Worm (Caenorhabditis elegans) whole organism, L1 larva: ENCODE results near the gene hpo-7.

ENCODE experiments used
- C04F5.9 ChIP-seq: sonication (generic microtip); optimal IDR thresholded peaks from 2 replicates; lab custom pipeline; 2016; ENCODE audit warnings: missing genetic modification characterization, missing compliant biosample characterization
- C34B4.2 ChIP-seq: sonication (generic microtip); optimal IDR thresholded peaks from 2 replicates; lab custom pipeline; 2017; ENCODE audit warnings: mild to moderate bottlenecking, missing genetic modification characterization, missing compliant biosample characterization
- aha-1 ChIP-seq: fragments of 150-350 bp; optimal IDR thresholded peaks from 2 replicates; lab custom pipeline; 2014; ENCODE audit warnings: missing biosample characterization, missing genetic modification characterization
- ama-1 ChIP-seq: fragments of 150-350 bp; optimal IDR thresholded peaks from 2 replicates; lab custom pipeline; 2014
- blmp-1 ChIP-seq: fragments of 150-350 bp; optimal IDR thresholded peaks from 2 replicates; lab custom pipeline; 2014; ENCODE audit warnings: missing biosample characterization, missing genetic modification characterization
- ceh-82 ChIP-seq, 3 experiments: fragments of 150-350 bp in 1 of 3; sonication (generic microtip) in 2 of 3; optimal IDR thresholded peaks; 2 replicates each; lab custom pipeline; 2014 to 2017; ENCODE audit warnings: missing biosample characterization in 3 of 3, missing genetic modification characterization in 3 of 3
- ceh-88 ChIP-seq: fragments of 200-800 bp; sonication (Bioruptor generic); IDR thresholded peaks from 2 replicates; pipeline ENCODE4 v1.3.6; 2022; ENCODE audit warnings: missing genetic modification characterization, missing compliant biosample characterization
- ceh-90 ChIP-seq: sonication (generic microtip); optimal IDR thresholded peaks from 2 replicates; lab custom pipeline; 2016; ENCODE audit warnings: missing genetic modification characterization, missing compliant biosample characterization
- dsc-1 ChIP-seq: sonication (generic microtip); optimal IDR thresholded peaks from 2 replicates; lab custom pipeline; 2016; ENCODE audit warnings: mild to moderate bottlenecking, missing genetic modification characterization, missing compliant biosample characterization
- efl-1 ChIP-seq, 4 experiments: fragments of 150-350 bp; optimal IDR thresholded peaks in 3 of 4; peaks in 1 of 4; 1 replicate in 1 of 4; 2 replicates in 3 of 4; lab custom pipeline; 2014; ENCODE audit warnings: missing biosample characterization in 2 of 4, missing genetic modification characterization in 2 of 4, missing genetic modification reagents in 2 of 4
- efl-3 ChIP-seq: fragments of 200-800 bp; sonication (Bioruptor generic); optimal IDR thresholded peaks from 2 replicates; lab custom pipeline; 2018; ENCODE audit warnings: mild to moderate bottlenecking, missing genetic modification characterization, missing compliant biosample characterization
- egl-13 ChIP-seq: sonication (generic microtip); optimal IDR thresholded peaks from 2 replicates; lab custom pipeline; 2016; ENCODE audit warnings: missing genotype, missing genetic modification reagents, missing genetic modification characterization, missing compliant biosample characterization
- egl-27 ChIP-seq, 2 experiments: fragments of 150-350 bp in 1 of 2; sonication (generic microtip); optimal IDR thresholded peaks; 3 replicates each; lab custom pipeline; 2017 to 2018; ENCODE audit warnings: missing biosample characterization in 2 of 2, missing genetic modification characterization in 2 of 2, missing genetic modification reagents in 2 of 2
- fkh-10 ChIP-seq: sonication (generic microtip); optimal IDR thresholded peaks from 2 replicates; lab custom pipeline; 2017; ENCODE audit warnings: missing biosample characterization, missing genetic modification reagents, missing genetic modification characterization
- fkh-4 ChIP-seq: sonication (generic microtip); optimal IDR thresholded peaks from 2 replicates; lab custom pipeline; 2016; ENCODE audit warnings: missing compliant biosample characterization, missing genetic modification characterization, borderline replicate concordance
- fkh-8 ChIP-seq: sonication (generic microtip); optimal IDR thresholded peaks from 2 replicates; lab custom pipeline; 2016; ENCODE audit warnings: mild to moderate bottlenecking, missing genetic modification characterization, missing compliant biosample characterization
- fos-1 ChIP-seq: fragments of 150-350 bp; optimal IDR thresholded peaks from 2 replicates; lab custom pipeline; 2014; ENCODE audit warnings: missing biosample characterization, missing genetic modification characterization
- grh-1 ChIP-seq: fragments of 200-800 bp; sonication (Bioruptor generic); IDR thresholded peaks from 2 replicates; pipeline ENCODE4 v1.3.6; 2022; ENCODE audit warnings: missing genetic modification reagents, missing genetic modification characterization, missing compliant biosample characterization
- lin-14 ChIP-seq: fragments of 200-800 bp; sonication (Bioruptor generic); optimal IDR thresholded peaks from 2 replicates; lab custom pipeline; 2018; ENCODE audit warnings: mild to moderate bottlenecking, missing genetic modification characterization, moderate library complexity, missing compliant biosample characterization
- lsy-2 ChIP-seq, 2 experiments: fragments of 150-350 bp; optimal IDR thresholded peaks; 2 replicates each; lab custom pipeline; 2014; ENCODE audit warnings: missing biosample characterization in 2 of 2, missing genetic modification characterization in 2 of 2
- mab-9 ChIP-seq: fragments of 200-800 bp; sonication (Bioruptor generic); IDR thresholded peaks from 2 replicates; pipeline ENCODE4 v1.3.6; 2022; ENCODE audit warnings: missing genetic modification reagents, missing genetic modification characterization, missing compliant biosample characterization
- mef-2 ChIP-seq: fragments of 150-350 bp; optimal IDR thresholded peaks from 2 replicates; lab custom pipeline; 2014; ENCODE audit warnings: missing biosample characterization, missing genetic modification characterization
- nhr-20 ChIP-seq: sonication (generic microtip); optimal IDR thresholded peaks from 2 replicates; lab custom pipeline; 2016; ENCODE audit warnings: mild to moderate bottlenecking, missing genetic modification characterization, missing compliant biosample characterization
- nhr-28 ChIP-seq: fragments of 150-350 bp; optimal IDR thresholded peaks from 2 replicates; lab custom pipeline; 2014; ENCODE audit warnings: missing biosample characterization, missing genetic modification characterization
- nhr-77 ChIP-seq: fragments of 150-350 bp; optimal IDR thresholded peaks from 2 replicates; lab custom pipeline; 2014; ENCODE audit warnings: missing biosample characterization, missing genetic modification characterization
- nhr-85 ChIP-seq: sonication (generic microtip); peaks from one replicate; lab custom pipeline; 2016; ENCODE audit warnings: missing genetic modification characterization, inconsistent platforms, missing compliant biosample characterization
- nhr-90 ChIP-seq: sonication (generic microtip); optimal IDR thresholded peaks from 2 replicates; lab custom pipeline; 2016; ENCODE audit warnings: mild to moderate bottlenecking, missing genetic modification characterization, missing compliant biosample characterization; ENCODE audit not compliant: poor library complexity
- pag-3 ChIP-seq: sonication (generic microtip); optimal IDR thresholded peaks from 2 replicates; lab custom pipeline; 2017; ENCODE audit warnings: missing genetic modification characterization, mild to moderate bottlenecking, missing compliant biosample characterization, antibody characterized with exemption, borderline replicate concordance; ENCODE audit not compliant: insufficient read depth
- pqm-1 ChIP-seq: sonication (generic microtip); optimal IDR thresholded peaks from 3 replicates; lab custom pipeline; 2017; ENCODE audit warnings: missing biosample characterization, missing genetic modification characterization
- tbx-2 ChIP-seq: sonication (generic microtip); optimal IDR thresholded peaks from 2 replicates; lab custom pipeline; 2016; ENCODE audit warnings: missing genetic modification characterization, missing compliant biosample characterization
- unc-86 ChIP-seq: sonication (generic microtip); optimal IDR thresholded peaks from 2 replicates; lab custom pipeline; 2016; ENCODE audit warnings: missing genetic modification characterization, missing compliant biosample characterization
- ztf-11 ChIP-seq, 2 experiments: sonication (generic microtip); optimal IDR thresholded peaks; 2 replicates each; lab custom pipeline; 2016 to 2017; ENCODE audit warnings: missing genetic modification characterization in 2 of 2, missing biosample characterization in 1 of 2, missing compliant biosample characterization in 1 of 2
- ztf-4 ChIP-seq: fragments of 150-350 bp; optimal IDR thresholded peaks from 2 replicates; lab custom pipeline; 2014; ENCODE audit warnings: missing biosample characterization, missing genetic modification characterization

The hpo-7 gene

ce11 chrII:2114488-2114887 lies 21.0 kb downstream of the hpo-7 start:
- no peak for TF ChIP-seq egl-27 (tag; optimal IDR thresholded peaks at IDR 0.05; lab: Kevin White, UChicago)
- TF ChIP-seq fos-1 (tag; lab: Kevin White, UChicago), result no peak
- no peak for TF ChIP-seq nhr-20 (tag; lab: Kevin White, UChicago)
- TF ChIP-seq mab-9 (GFP tag; lab: Robert Waterston, UW), result no peak
- no peak for TF ChIP-seq C34B4.2 (tag; lab: Kevin White, UChicago)
- no peak for TF ChIP-seq pqm-1 (tag; lab: Kevin White, UChicago)
- no peak for TF ChIP-seq aha-1 (tag; lab: Kevin White, UChicago)
- TF ChIP-seq C04F5.9 (tag; lab: Kevin White, UChicago), result no peak
- no peak for TF ChIP-seq nhr-85 (tag; lab: Kevin White, UChicago)
- no peak for TF ChIP-seq nhr-28 (tag; lab: Kevin White, UChicago)
- no peak for TF ChIP-seq lin-14
- TF ChIP-seq fkh-8 (tag; lab: Kevin White, UChicago), result no peak
- no peak for TF ChIP-seq efl-1 (optimal IDR thresholded peaks at IDR 0.05; lab: Kevin White, UChicago)
- no peak for TF ChIP-seq efl-1 (GFP tag; optimal IDR thresholded peaks at IDR 0.05 in 1 of 2; lab: Kevin White, UChicago)
- TF ChIP-seq nhr-77, result no peak
- TF ChIP-seq pag-3, result no peak
- no peak for TF ChIP-seq mef-2 (tag; lab: Kevin White, UChicago)
- TF ChIP-seq ceh-82 (tag; optimal IDR thresholded peaks at IDR 0.05; lab: Kevin White, UChicago), result no peak
- TF ChIP-seq ztf-4 (tag; lab: Kevin White, UChicago), result no peak
- TF ChIP-seq nhr-90 (tag; lab: Kevin White, UChicago), result no peak

ce11 chrII:2112948-2113347 lies 22.6 kb downstream of the hpo-7 start, which contains the start of gene R52.6:
Gene R52.6 (minus strand): TSS chrII:2113048.
- TF ChIP-seq nhr-20 (tag; lab: Kevin White, UChicago) (no peak), blmp-1 (tag; lab: Kevin White, UChicago) (peak; percentile 1), nhr-28 (tag; lab: Kevin White, UChicago) (no peak)
- TF ChIP-seq, all 84 proteins: peak for 1

DNA sequence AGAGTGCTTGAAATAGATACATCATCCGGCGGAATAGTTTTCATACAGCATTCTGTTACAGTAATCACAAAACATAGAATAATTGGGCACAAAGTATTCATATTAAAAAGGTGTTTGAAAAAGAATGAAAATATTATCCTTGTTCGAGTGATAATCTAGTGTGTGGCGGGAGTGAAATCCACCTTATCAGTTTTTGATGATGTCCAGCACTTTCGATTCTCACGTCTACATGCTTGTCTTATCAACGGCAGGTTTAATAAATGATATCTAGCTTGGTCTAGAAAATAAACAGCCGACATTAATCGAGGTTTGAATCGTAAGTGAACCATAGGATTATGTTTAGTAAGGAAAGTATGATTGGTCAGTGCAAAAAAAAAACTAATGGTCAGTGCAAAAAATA lies 25.6 kb downstream of the hpo-7 start, which contains the start of gene R52.5:
Gene R52.5, minus strand, starts transcription at position 101 of the 400 bp plus-strand sequence.
- TF ChIP-seq blmp-1 (tag; lab: Kevin White, UChicago) (peak; percentile 54), mab-9 (GFP tag; lab: Robert Waterston, UW) (no peak)

ce11 chrII:2108295-2108694 lies 27.2 kb downstream of the hpo-7 start, which contains the start of gene R52.4:
Gene R52.4 (minus strand): TSS chrII:2108395.
- TF ChIP-seq efl-3 (GFP tag; lab: Kevin White, UChicago), result no peak
- no peak for TF ChIP-seq fkh-4 (tag; lab: Kevin White, UChicago)
- no peak for TF ChIP-seq ceh-88 (GFP tag; lab: Robert Waterston, UW)
- no peak for TF ChIP-seq egl-27 (tag; optimal IDR thresholded peaks at IDR 0.05; lab: Kevin White, UChicago)
- no peak for TF ChIP-seq ama-1 (lab: Kevin White, UChicago)
- TF ChIP-seq unc-86 (tag; lab: Kevin White, UChicago), result no peak
- no peak for TF ChIP-seq ztf-11 (tag; optimal IDR thresholded peaks at IDR 0.05; lab: Kevin White, UChicago)
- TF ChIP-seq tbx-2 (tag; lab: Kevin White, UChicago), result no peak
- no peak for TF ChIP-seq ztf-4 (tag; lab: Kevin White, UChicago)
- TF ChIP-seq ceh-90 (tag; lab: Kevin White, UChicago), result no peak
- TF ChIP-seq aha-1 (tag; lab: Kevin White, UChicago), result no peak
- TF ChIP-seq lsy-2 (tag; optimal IDR thresholded peaks at IDR 0.05; lab: Kevin White, UChicago), result no peak
- TF ChIP-seq mab-9 (GFP tag; lab: Robert Waterston, UW), result no peak
- TF ChIP-seq dsc-1, result no peak
- no peak for TF ChIP-seq grh-1 (GFP tag; lab: Robert Waterston, UW)
- TF ChIP-seq pqm-1 (tag; lab: Kevin White, UChicago), result no peak
- TF ChIP-seq nhr-90 (tag; lab: Kevin White, UChicago), result no peak
- TF ChIP-seq fkh-8 (tag; lab: Kevin White, UChicago), result no peak
- no peak for TF ChIP-seq egl-13 (tag; lab: Kevin White, UChicago)
- no peak for TF ChIP-seq fkh-10
